Fruit fly (Drosophila melanogaster) whole organism, embryonic: Measurements from ENCODE around the gene Pgls.

Source experiments
- Adf1 ChIP-seq: fragments of 200-800 bp; sonication (Bioruptor generic); IDR thresholded peaks from 2 replicates; pipeline ENCODE4 v1.3.6; 2022; ENCODE audit warnings: missing biosample characterization, missing genetic modification characterization
- Bgb ChIP-seq: fragments of 200-800 bp; sonication (Bioruptor generic); IDR thresholded peaks from 2 replicates; pipeline ENCODE4 v1.3.6; 2022; ENCODE audit warnings: missing biosample characterization, missing genetic modification characterization; ENCODE audit not compliant: partially characterized antibody
- CG10565 ChIP-seq: fragments of 200-800 bp; sonication (Bioruptor generic); optimal IDR thresholded peaks from 3 replicates; lab custom pipeline; 2016; ENCODE audit warnings: missing biosample characterization, mild to moderate bottlenecking, missing genetic modification characterization
- CG10654 ChIP-seq: fragments of 200-800 bp; sonication (Bioruptor generic); optimal IDR thresholded peaks from 2 replicates; lab custom pipeline; 2016; ENCODE audit warnings: missing biosample characterization, missing genetic modification characterization
- CG11398 ChIP-seq: fragments of 200-800 bp; sonication (Bioruptor generic); optimal IDR thresholded peaks from 2 replicates; lab custom pipeline; 2016; ENCODE audit warnings: missing biosample characterization, missing genetic modification characterization
- CG12219 ChIP-seq: fragments of 200-800 bp; sonication (Bioruptor generic); optimal IDR thresholded peaks from 3 replicates; lab custom pipeline; 2018; ENCODE audit warnings: missing biosample characterization, mild to moderate bottlenecking, missing genetic modification characterization
- CG13123 ChIP-seq: fragments of 200-800 bp; sonication (Bioruptor generic); optimal IDR thresholded peaks from 2 replicates; lab custom pipeline; 2016; ENCODE audit warnings: missing biosample characterization, missing genetic modification characterization
- CG13287 ChIP-seq: fragments of 200-800 bp; sonication (Bioruptor generic); IDR thresholded peaks from 2 replicates; pipeline ENCODE4 v1.3.6; 2022; ENCODE audit warnings: missing biosample characterization, missing genetic modification characterization; ENCODE audit not compliant: partially characterized antibody
- CG15073 ChIP-seq: fragments of 200-800 bp; sonication (Bioruptor generic); optimal IDR thresholded peaks from 2 replicates; lab custom pipeline; 2016; ENCODE audit warnings: missing biosample characterization, missing genetic modification characterization
- CG17385 ChIP-seq: fragments of 200-800 bp; sonication (Bioruptor generic); optimal IDR thresholded peaks from 3 replicates; lab custom pipeline; 2018; ENCODE audit warnings: missing biosample characterization, mild to moderate bottlenecking, missing genetic modification characterization
- CG1832 ChIP-seq: fragments of 200-800 bp; sonication (Bioruptor generic); optimal IDR thresholded peaks from 2 replicates; lab custom pipeline; 2017; ENCODE audit warnings: missing biosample characterization, mild to moderate bottlenecking, missing genetic modification characterization, inconsistent platforms
- CG2199 ChIP-seq: fragments of 200-800 bp; sonication (Bioruptor generic); IDR thresholded peaks from 3 replicates; pipeline ENCODE4 v1.3.6; 2022; ENCODE audit warnings: missing biosample characterization, missing genetic modification characterization
- CG3163 ChIP-seq: fragments of 200-800 bp; sonication (Bioruptor generic); optimal IDR thresholded peaks from 3 replicates; lab custom pipeline; 2016; ENCODE audit warnings: missing biosample characterization, missing genetic modification characterization
- CG6175 ChIP-seq: fragments of 200-800 bp; sonication (Bioruptor generic); IDR thresholded peaks from 3 replicates; pipeline ENCODE4 v1.3.6; 2022; ENCODE audit warnings: missing biosample characterization, missing genetic modification characterization
- CG8290 ChIP-seq, 3 experiments: fragments of 200-800 bp; sonication (Bioruptor generic); optimal IDR thresholded peaks; 2 replicates each; lab custom pipeline; 2016 to 2019; ENCODE audit warnings: missing biosample characterization in 3 of 3, missing genetic modification characterization in 3 of 3, mild to moderate bottlenecking in 2 of 3, moderate library complexity in 1 of 3
- CG8478 ChIP-seq: fragments of >200 bp; optimal IDR thresholded peaks from 2 replicates; lab custom pipeline; 2018
- CHES-1-like ChIP-seq: fragments of 200-800 bp; sonication (Bioruptor generic); optimal IDR thresholded peaks from 2 replicates; lab custom pipeline; 2016; ENCODE audit warnings: missing biosample characterization, missing genetic modification characterization
- Camta ChIP-seq: fragments of 200-800 bp; sonication (Bioruptor generic); optimal IDR thresholded peaks from 2 replicates; lab custom pipeline; 2016; ENCODE audit warnings: missing biosample characterization, missing genetic modification characterization
- Doc3 ChIP-seq: fragments of 200-800 bp; sonication (Bioruptor generic); IDR thresholded peaks from 3 replicates; pipeline ENCODE4 v1.3.6; 2022; ENCODE audit warnings: missing biosample characterization, missing genetic modification characterization; ENCODE audit not compliant: partially characterized antibody
- Dref ChIP-seq: fragments of 200-800 bp; sonication (Bioruptor generic); IDR thresholded peaks from 2 replicates; pipeline ENCODE4 v1.3.6; 2022; ENCODE audit warnings: missing biosample characterization, missing genetic modification characterization
- HLH4C ChIP-seq: fragments of 200-800 bp; sonication (Bioruptor generic); IDR thresholded peaks from 3 replicates; pipeline ENCODE4 v1.3.6; 2022; ENCODE audit warnings: missing biosample characterization, missing genetic modification characterization; ENCODE audit not compliant: partially characterized antibody
- HLH54F ChIP-seq: fragments of 200-800 bp; sonication (Bioruptor generic); optimal IDR thresholded peaks from 3 replicates; lab custom pipeline; 2016; ENCODE audit warnings: missing biosample characterization, missing genetic modification characterization
- Hr51 ChIP-seq, 2 experiments: fragments of 200-800 bp; sonication (Bioruptor generic); optimal IDR thresholded peaks; 2 replicates in 1 of 2; 3 replicates in 1 of 2; lab custom pipeline; 2016 to 2018; ENCODE audit warnings: missing biosample characterization in 2 of 2, missing genetic modification characterization in 2 of 2, mild to moderate bottlenecking in 1 of 2, moderate library complexity in 1 of 2
- Med ChIP-seq: fragments of 200-800 bp; sonication (Bioruptor generic); peaks from one replicate; lab custom pipeline; 2016; ENCODE audit warnings: missing biosample characterization, missing genetic modification characterization, mild to moderate bottlenecking, inconsistent platforms, moderate library complexity
- Nf-YB ChIP-seq: fragments of 200-800 bp; sonication (Bioruptor generic); optimal IDR thresholded peaks from 3 replicates; lab custom pipeline; 2019; ENCODE audit warnings: missing biosample characterization, mild to moderate bottlenecking, missing genetic modification characterization, moderate library complexity
- Nf-YC ChIP-seq: fragments of 200-800 bp; optimal IDR thresholded peaks from 3 replicates; lab custom pipeline; 2019; ENCODE audit warnings: missing biosample characterization, mild to moderate bottlenecking, missing genetic modification characterization, moderate library complexity
- TFAM ChIP-seq: fragments of 200-800 bp; sonication (Bioruptor generic); optimal IDR thresholded peaks from 2 replicates; lab custom pipeline; 2017; ENCODE audit warnings: missing biosample characterization, missing genetic modification characterization, inconsistent platforms
- Taf1 ChIP-seq: fragments of 200-800 bp; sonication (Bioruptor generic); IDR thresholded peaks from 2 replicates; pipeline ENCODE4 v1.3.6; 2022; ENCODE audit warnings: missing biosample characterization, missing genetic modification characterization
- abd-A ChIP-seq: fragments of 200-800 bp; sonication (Bioruptor generic); optimal IDR thresholded peaks from 3 replicates; lab custom pipeline; 2019; ENCODE audit warnings: missing biosample characterization, mild to moderate bottlenecking, missing genetic modification characterization, moderate library complexity
- amos ChIP-seq: fragments of 200-800 bp; sonication (Bioruptor generic); IDR thresholded peaks from 2 replicates; pipeline ENCODE4 v1.3.6; 2022; ENCODE audit warnings: missing biosample characterization, missing genetic modification characterization; ENCODE audit not compliant: partially characterized antibody
- cato ChIP-seq: fragments of 200-800 bp; sonication (Bioruptor generic); optimal IDR thresholded peaks from 2 replicates; lab custom pipeline; 2016; ENCODE audit warnings: missing biosample characterization, missing genetic modification characterization, borderline replicate concordance
- chn ChIP-seq: fragments of 200-800 bp; sonication (Bioruptor generic); optimal IDR thresholded peaks from 2 replicates; lab custom pipeline; 2016; ENCODE audit warnings: missing biosample characterization, missing genetic modification characterization
- dpn ChIP-seq, 2 experiments: fragments of 200-800 bp; sonication (Bioruptor generic); optimal IDR thresholded peaks; 3 replicates each; lab custom pipeline; 2016; ENCODE audit warnings: missing biosample characterization in 2 of 2, missing genetic modification characterization in 2 of 2
- esg ChIP-seq: fragments of 200-800 bp; sonication (Bioruptor generic); conservative IDR thresholded peaks from 2 replicates; pipeline ENCODE4 v1.3.6; 2022; ENCODE audit warnings: missing biosample characterization, missing genetic modification characterization
- gem ChIP-seq: fragments of 200-800 bp; sonication (Bioruptor generic); optimal IDR thresholded peaks from 2 replicates; lab custom pipeline; 2019; ENCODE audit warnings: missing biosample characterization, mild to moderate bottlenecking, missing genetic modification characterization, moderate library complexity
- grn ChIP-seq: fragments of 200-800 bp; sonication (Bioruptor generic); optimal IDR thresholded peaks from 3 replicates; lab custom pipeline; 2017; ENCODE audit warnings: missing biosample characterization, missing genetic modification characterization
- gsb ChIP-seq: fragments of 200-800 bp; sonication (Bioruptor generic); IDR thresholded peaks from 2 replicates; pipeline ENCODE4 v1.3.6; 2022; ENCODE audit warnings: missing biosample characterization, missing genetic modification characterization
- ham ChIP-seq: fragments of 200-800 bp; sonication (Bioruptor generic); IDR thresholded peaks from 2 replicates; pipeline ENCODE4 v1.3.6; 2022; ENCODE audit warnings: missing biosample characterization, missing genetic modification characterization
- hkb ChIP-seq, 2 experiments: fragments of 200-800 bp in 1 of 2; fragments of >200 bp in 1 of 2; sonication (Bioruptor generic) in 1 of 2; IDR thresholded peaks in 1 of 2; optimal IDR thresholded peaks in 1 of 2; 2 replicates each; pipeline versions ENCODE4 v1.3.6 to Lab custom; 2017 to 2022; ENCODE audit warnings: missing biosample characterization in 1 of 2, missing genetic modification characterization in 1 of 2
- kah ChIP-seq: fragments of 200-800 bp; sonication (Bioruptor generic); optimal IDR thresholded peaks from 2 replicates; lab custom pipeline; 2018; ENCODE audit warnings: missing biosample characterization, mild to moderate bottlenecking, missing genetic modification characterization
- klu ChIP-seq: fragments of 200-800 bp; sonication (Bioruptor generic); IDR thresholded peaks from 2 replicates; pipeline ENCODE4 v1.3.6; 2022; ENCODE audit warnings: missing biosample characterization, missing genetic modification characterization
- nerfin-2 ChIP-seq: fragments of 200-800 bp; sonication (Bioruptor generic); IDR thresholded peaks from 2 replicates; pipeline ENCODE4 v1.3.6; 2022; ENCODE audit warnings: missing biosample characterization, missing genetic modification characterization; ENCODE audit not compliant: partially characterized antibody
- pfk ChIP-seq: fragments of 200-800 bp; sonication (Bioruptor generic); optimal IDR thresholded peaks from 2 replicates; lab custom pipeline; 2018; ENCODE audit warnings: missing biosample characterization, mild to moderate bottlenecking, missing genetic modification characterization, moderate library complexity
- pros ChIP-seq: fragments of 200-800 bp; sonication (Bioruptor generic); optimal IDR thresholded peaks from 3 replicates; lab custom pipeline; 2019; ENCODE audit warnings: missing biosample characterization, mild to moderate bottlenecking, missing genetic modification characterization, moderate library complexity
- sqz ChIP-seq: fragments of 200-800 bp; sonication (Bioruptor generic); optimal IDR thresholded peaks from 3 replicates; lab custom pipeline; 2018; ENCODE audit warnings: missing biosample characterization, mild to moderate bottlenecking, missing genetic modification characterization
- ssp ChIP-seq: fragments of 200-800 bp; sonication (Bioruptor generic); IDR thresholded peaks from 2 replicates; pipeline ENCODE4 v1.3.6; 2022; ENCODE audit warnings: missing biosample characterization, missing genetic modification characterization
- sug ChIP-seq: fragments of 200-800 bp; optimal IDR thresholded peaks from 2 replicates; lab custom pipeline; 2019; ENCODE audit warnings: missing biosample characterization, mild to moderate bottlenecking, missing genetic modification characterization, moderate library complexity
- zen ChIP-seq: fragments of 200-800 bp; sonication (Bioruptor generic); optimal IDR thresholded peaks from 3 replicates; lab custom pipeline; 2018; ENCODE audit warnings: missing biosample characterization, mild to moderate bottlenecking, missing genetic modification characterization, moderate library complexity

Gene Pgls

DNA sequence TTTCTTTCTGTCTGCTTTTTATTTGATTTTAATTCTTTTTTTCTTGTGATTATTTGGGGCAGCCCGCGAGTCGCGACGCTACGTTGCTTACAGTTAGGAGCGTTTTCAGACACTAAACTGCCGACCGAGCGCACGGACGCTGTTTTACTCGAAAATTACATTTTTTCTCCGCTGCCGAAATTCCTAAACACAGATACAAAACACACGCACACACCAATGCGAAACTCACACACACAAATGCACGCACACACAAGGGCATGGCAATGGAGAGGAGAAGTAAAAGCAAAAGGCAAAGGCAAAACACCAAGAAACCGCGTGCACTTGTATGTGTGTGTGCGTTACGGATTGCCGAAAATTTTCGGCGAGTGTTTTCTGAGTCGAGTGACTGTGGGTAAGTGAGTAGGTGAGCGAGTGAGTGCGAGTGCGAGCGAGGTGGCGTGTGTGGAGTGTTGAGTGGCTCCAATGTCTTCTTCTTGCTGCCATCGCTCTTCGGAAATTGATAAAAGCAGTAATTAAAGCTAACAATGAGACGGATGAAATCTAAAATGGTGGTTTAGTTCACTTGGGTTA, 31.6 kb upstream of the Pgls start (continued):
- TF ChIP-seq dpn (GFP tag; optimal IDR thresholded peaks at IDR 0.05; lab: Kevin White, UChicago) = no peak
- TF ChIP-seq CG6175 = 0 out of 3 replicates have a peak, but pooled peaks have one; percentile 46
- TF ChIP-seq Dref (GFP tag; lab: Robert Waterston, UW) = no peak
- TF ChIP-seq CG17385 = peak; percentile 85
- peak; percentile 6 for TF ChIP-seq zen (tag; lab: Kevin White, UChicago)
- TF ChIP-seq hkb (optimal IDR thresholded peaks at IDR 0.05; lab: Kevin White, UChicago) = no peak
- 0 out of 2 replicates have a peak, but pooled peaks have one; percentile 22 for TF ChIP-seq hkb (GFP tag; IDR thresholded peaks at IDR 0.05; lab: Robert Waterston, UW)
- peak; percentile 27 for TF ChIP-seq sqz (GFP tag; lab: Kevin White, UChicago)
- TF ChIP-seq Nf-YC (tag; lab: Kevin White, UChicago) = peak; percentile 34
- TF ChIP-seq CG2199 = peak; percentile 69
- TF ChIP-seq Med = peak; percentile 79
- peak; percentile 46 for TF ChIP-seq CG1832 (GFP tag; lab: Kevin White, UChicago)
- peak; percentile 35 for TF ChIP-seq grn (GFP tag; lab: Kevin White, UChicago)
- TF ChIP-seq esg (GFP tag; lab: Robert Waterston, UW) = no peak
- TF ChIP-seq sug (tag; lab: Kevin White, UChicago) = peak; percentile 37
- peak; percentile 92 for TF ChIP-seq pros (GFP tag; lab: Kevin White, UChicago)
- TF ChIP-seq Hr51 (GFP tag; optimal IDR thresholded peaks at IDR 0.05; lab: Kevin White, UChicago) = peak in 1 of 2 experiments; percentile 49
- peak; percentile 35 for TF ChIP-seq Nf-YB (GFP tag; lab: Kevin White, UChicago)
- no peak for TF ChIP-seq CG13123 (GFP tag; lab: Kevin White, UChicago)
- TF ChIP-seq kah (GFP tag; lab: Kevin White, UChicago) = peak; percentile 15
- peak; percentile 89 for TF ChIP-seq Adf1 (GFP tag; lab: Robert Waterston, UW)
- TF ChIP-seq CG10565 = no peak
- TF ChIP-seq cato = no peak
- peak; percentile 63 for TF ChIP-seq abd-A
- TF ChIP-seq CG3163 = peak; percentile 37
- peak; percentile 41; the same call in 1 of the 3 replicates for TF ChIP-seq HLH4C
- no peak for TF ChIP-seq CG8290 (GFP tag; optimal IDR thresholded peaks at IDR 0.05; lab: Kevin White, UChicago)
- TF ChIP-seq CG8290 (tag; optimal IDR thresholded peaks at IDR 0.05; lab: Kevin White, UChicago) = peak in 1 of 2 experiments; percentile 35

DNA sequence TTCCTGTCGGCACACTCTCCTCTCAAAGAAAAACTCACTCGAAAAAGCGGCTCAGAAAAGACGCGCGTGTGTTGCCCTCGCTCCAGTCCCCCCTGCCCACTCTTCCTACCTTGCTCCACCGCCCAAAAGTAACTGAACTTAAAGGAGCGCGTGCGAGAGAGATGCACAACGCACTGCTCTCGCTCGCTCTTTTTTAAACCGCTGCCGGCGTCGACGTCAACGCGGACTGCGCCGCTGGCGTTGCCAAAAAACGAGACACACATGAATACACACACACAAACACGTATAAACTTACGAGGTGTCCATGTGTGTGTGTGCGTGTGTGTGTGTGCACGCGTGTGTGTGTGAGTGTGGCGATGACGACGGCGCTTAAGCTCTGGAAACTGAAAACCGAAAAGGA, 30.4 kb upstream of the Pgls start:
- TF ChIP-seq CG1832 (GFP tag; lab: Kevin White, UChicago) (peak; percentile 89), CG8290 (GFP tag; optimal IDR thresholded peaks at IDR 0.05; lab: Kevin White, UChicago) (no peak), CG8290 (tag; optimal IDR thresholded peaks at IDR 0.05; lab: Kevin White, UChicago) (peak in 1 of 2 experiments; percentile 15), ssp (GFP tag; lab: Robert Waterston, UW) (no peak), abd-A (peak; percentile 70), CG15073 (no peak), TFAM (no peak), pfk (GFP tag; lab: Kevin White, UChicago) (no peak), gsb (no peak), CG8478 (lab: Kevin White, UChicago) (peak; percentile 87), CHES-1-like (GFP tag; lab: Kevin White, UChicago) (no peak), Doc3 (GFP tag; lab: Robert Waterston, UW) (no peak), Bgb (peak; percentile 56; the same call in 1 of the 2 replicates), Taf1 (GFP tag; lab: Robert Waterston, UW) (no peak), CG13123 (GFP tag; lab: Kevin White, UChicago) (no peak), Camta (GFP tag; lab: Kevin White, UChicago) (no peak), klu (GFP tag; lab: Robert Waterston, UW) (no peak), CG12219 (GFP tag; lab: Kevin White, UChicago) (no peak), CG10654 (no peak), chn (GFP tag; lab: Kevin White, UChicago) (peak; percentile 29), nerfin-2 (GFP tag; lab: Robert Waterston, UW) (peak; percentile 10; the same call in 1 of the 2 replicates), CG13287 (GFP tag; lab: Robert Waterston, UW) (no peak), amos (GFP tag; lab: Robert Waterston, UW) (peak; percentile 45; the same call in 1 of the 2 replicates), HLH54F (GFP tag; lab: Kevin White, UChicago) (no peak), CG11398 (GFP tag; lab: Kevin White, UChicago) (no peak), gem (tag; lab: Kevin White, UChicago) (no peak), ham (GFP tag; lab: Robert Waterston, UW) (no peak)
